Fruit fly (Drosophila melanogaster) whole organism, pupa: Measurements from ENCODE around the gene Slc25A46b.

Experiments
- CG10348 ChIP-seq: fragments of 200-800 bp; sonication (Bioruptor generic); IDR thresholded peaks from 2 replicates; pipeline ENCODE4 v1.3.6; 2022; ENCODE audit warnings: missing biosample characterization, missing genetic modification characterization
- CG12605 ChIP-seq: fragments of 200-800 bp; sonication (Bioruptor generic); IDR thresholded peaks from 2 replicates; pipeline ENCODE4 v1.3.6; 2022; ENCODE audit warnings: missing biosample characterization, missing genetic modification characterization
- CG13204 ChIP-seq: fragments of 200-800 bp; sonication (Bioruptor generic); optimal IDR thresholded peaks from 2 replicates; lab custom pipeline; 2018; ENCODE audit warnings: missing biosample characterization, mild to moderate bottlenecking, missing genetic modification characterization, moderate library complexity
- CG14655 ChIP-seq: fragments of 200-800 bp; sonication (Bioruptor generic); optimal IDR thresholded peaks from 3 replicates; lab custom pipeline; 2017; ENCODE audit warnings: mild to moderate bottlenecking, missing biosample characterization, missing genetic modification reagents, missing genetic modification characterization
- CG15710 ChIP-seq: fragments of 200-800 bp; sonication (Bioruptor generic); optimal IDR thresholded peaks from 2 replicates; lab custom pipeline; 2018; ENCODE audit warnings: missing biosample characterization, mild to moderate bottlenecking, missing genetic modification characterization, moderate library complexity
- CG17806 ChIP-seq: fragments of 200-800 bp; sonication (Bioruptor generic); optimal IDR thresholded peaks from 2 replicates; lab custom pipeline; 2018; ENCODE audit warnings: missing biosample characterization, mild to moderate bottlenecking, missing genetic modification characterization, moderate library complexity
- CG32121 ChIP-seq: fragments of 200-800 bp; sonication (Bioruptor generic); IDR thresholded peaks from 2 replicates; pipeline ENCODE4 v1.3.6; 2022; ENCODE audit warnings: missing biosample characterization, missing genetic modification characterization
- CG34367 ChIP-seq: fragments of 200-800 bp; sonication (Bioruptor generic); optimal IDR thresholded peaks from 2 replicates; lab custom pipeline; 2018; ENCODE audit warnings: missing biosample characterization, mild to moderate bottlenecking, missing genetic modification characterization
- CG4496 ChIP-seq: fragments of 200-800 bp; sonication (Bioruptor generic); IDR thresholded peaks from 3 replicates; pipeline ENCODE4 v1.3.6; 2022; ENCODE audit warnings: missing biosample characterization, missing genetic modification characterization
- CG8159 ChIP-seq: fragments of 200-800 bp; sonication (Bioruptor generic); optimal IDR thresholded peaks from 3 replicates; lab custom pipeline; 2018; ENCODE audit warnings: missing biosample characterization, mild to moderate bottlenecking, missing genetic modification characterization, moderate library complexity
- CG8301 ChIP-seq: fragments of 200-800 bp; sonication (Bioruptor generic); optimal IDR thresholded peaks from 2 replicates; lab custom pipeline; 2018; ENCODE audit warnings: missing biosample characterization, mild to moderate bottlenecking, missing genetic modification characterization
- CG9948 ChIP-seq: fragments of 200-800 bp; sonication (Bioruptor generic); optimal IDR thresholded peaks from 2 replicates; lab custom pipeline; 2018; ENCODE audit warnings: missing biosample characterization, mild to moderate bottlenecking, missing genetic modification characterization, moderate library complexity
- D1 ChIP-seq: fragments of 200-800 bp; sonication (Bioruptor generic); optimal IDR thresholded peaks from 2 replicates; lab custom pipeline; 2018; ENCODE audit warnings: missing biosample characterization, mild to moderate bottlenecking, missing genetic modification characterization, moderate library complexity
- EcR ChIP-seq: fragments of 200-800 bp; sonication (Bioruptor generic); optimal IDR thresholded peaks from 3 replicates; lab custom pipeline; 2019; ENCODE audit warnings: missing biosample characterization, missing genetic modification characterization, mild to moderate bottlenecking, moderate library complexity, missing genetic modification reagents
- Ets98B ChIP-seq: fragments of 200-800 bp; sonication (Bioruptor generic); IDR thresholded peaks from 2 replicates; pipeline ENCODE4 v1.3.6; 2022; ENCODE audit warnings: missing biosample characterization, missing genetic modification characterization
- Pif1A ChIP-seq: fragments of 200-800 bp; sonication (Bioruptor generic); optimal IDR thresholded peaks from 3 replicates; lab custom pipeline; 2016; ENCODE audit warnings: missing biosample characterization, missing genetic modification characterization
- Pif1B ChIP-seq: fragments of 200-800 bp; sonication (Bioruptor generic); optimal IDR thresholded peaks from 3 replicates; lab custom pipeline; 2016; ENCODE audit warnings: missing biosample characterization, missing genetic modification characterization
- Snoo ChIP-seq: fragments of 200-800 bp; sonication (Bioruptor generic); optimal IDR thresholded peaks from 3 replicates; lab custom pipeline; 2017; ENCODE audit warnings: missing biosample characterization, mild to moderate bottlenecking, missing genetic modification characterization, inconsistent platforms
- fd96Ca ChIP-seq: fragments of 200-800 bp; sonication (Bioruptor generic); IDR thresholded peaks from 3 replicates; pipeline ENCODE4 v1.3.6; 2022; ENCODE audit warnings: missing biosample characterization, missing genetic modification characterization
- gl ChIP-seq: fragments of 200-800 bp; sonication (Bioruptor generic); optimal IDR thresholded peaks from 2 replicates; lab custom pipeline; 2018; ENCODE audit warnings: missing biosample characterization, mild to moderate bottlenecking, missing genetic modification characterization
- rn ChIP-seq: fragments of 200-800 bp; sonication (Bioruptor generic); IDR thresholded peaks from 2 replicates; pipeline ENCODE4 v1.3.6; 2022; ENCODE audit warnings: missing biosample characterization, missing genetic modification characterization

The Slc25A46b gene

dm6 chr2L:18096268-18096667, at the start of gene Slc25A46b:
Gene Slc25A46b (plus strand): TSS chr2L:18096568.
- TF ChIP-seq CG9948 (tag; lab: Kevin White, UChicago) = no peak
- TF ChIP-seq fd96Ca = no peak
- no peak for TF ChIP-seq gl
- TF ChIP-seq CG17806 (tag; lab: Kevin White, UChicago) = no peak
- TF ChIP-seq D1 (tag; lab: Kevin White, UChicago) = no peak
- no peak for TF ChIP-seq EcR (GFP tag; lab: Kevin White, UChicago)
- TF ChIP-seq, all 21 proteins: peak for 0

- TF ChIP-seq CG32121 (GFP tag; lab: Robert Waterston, UW) (no peak), Pif1A (GFP tag; lab: Kevin White, UChicago) (no peak), CG17806 (tag; lab: Kevin White, UChicago) (no peak), CG12605 (GFP tag; lab: Robert Waterston, UW) (no peak), CG13204 (no peak), EcR (GFP tag; lab: Kevin White, UChicago) (no peak), D1 (tag; lab: Kevin White, UChicago) (no peak), CG8301 (no peak), fd96Ca (no peak), CG8159 (tag; lab: Kevin White, UChicago) (no peak)
Measured at dm6 chr2L:18067266-18067665, 29.1 kb upstream of the Slc25A46b start.

dm6 chr2L:18077969-18078368, 18.4 kb upstream of the Slc25A46b start, which contains the start of gene Arr1:
Gene Arr1 (plus strand): TSS chr2L:18078269.
- no peak for TF ChIP-seq CG13204
- TF ChIP-seq CG32121 (GFP tag; lab: Robert Waterston, UW) = no peak
- no peak for TF ChIP-seq Pif1B (GFP tag; lab: Kevin White, UChicago)
- TF ChIP-seq rn (GFP tag; lab: Robert Waterston, UW) = no peak
- TF ChIP-seq EcR (GFP tag; lab: Kevin White, UChicago) = no peak
- TF ChIP-seq CG8159 (tag; lab: Kevin White, UChicago) = no peak
- TF ChIP-seq Snoo (tag; lab: Kevin White, UChicago) = no peak
- TF ChIP-seq fd96Ca = no peak
- no peak for TF ChIP-seq CG9948 (tag; lab: Kevin White, UChicago)
- TF ChIP-seq CG34367 = no peak
- TF ChIP-seq CG10348 = no peak
- TF ChIP-seq CG8301 = no peak
- no peak for TF ChIP-seq Ets98B (GFP tag; lab: Robert Waterston, UW)
- no peak for TF ChIP-seq CG17806 (tag; lab: Kevin White, UChicago)
- no peak for TF ChIP-seq gl

- no peak for TF ChIP-seq gl
- TF ChIP-seq D1 (tag; lab: Kevin White, UChicago) = no peak
- no peak for TF ChIP-seq CG34367
- TF ChIP-seq CG13204 = no peak
- TF ChIP-seq CG10348 = no peak
Measured at dm6 chr2L:18081328-18081727, 15.0 kb upstream of the Slc25A46b start, which contains the start of gene ninaD. Gene ninaD (plus strand): TSS chr2L:18081628.

dm6 chr2L:18083956-18084355, 12.4 kb upstream of the Slc25A46b start, which contains the start of gene CG31741:
Gene CG31741 (plus strand): TSS chr2L:18084256.
- TF ChIP-seq D1 (tag; lab: Kevin White, UChicago) (no peak), CG13204 (no peak), EcR (GFP tag; lab: Kevin White, UChicago) (no peak), CG15710 (tag; lab: Kevin White, UChicago) (no peak), CG8159 (tag; lab: Kevin White, UChicago) (no peak), CG17806 (tag; lab: Kevin White, UChicago) (no peak), CG12605 (GFP tag; lab: Robert Waterston, UW) (no peak), Ets98B (GFP tag; lab: Robert Waterston, UW) (no peak), fd96Ca (no peak), Pif1A (GFP tag; lab: Kevin White, UChicago) (no peak), Pif1B (GFP tag; lab: Kevin White, UChicago) (no peak), gl (no peak), CG34367 (no peak), CG4496 (GFP tag; lab: Robert Waterston, UW) (no peak), CG9948 (tag; lab: Kevin White, UChicago) (no peak), Snoo (tag; lab: Kevin White, UChicago) (no peak), CG8301 (no peak), CG32121 (GFP tag; lab: Robert Waterston, UW) (no peak)

dm6 chr2L:18091705-18092104, 4.7 kb upstream of the Slc25A46b start:
- no peak for TF ChIP-seq Pif1B (GFP tag; lab: Kevin White, UChicago)
- no peak for TF ChIP-seq CG15710 (tag; lab: Kevin White, UChicago)
- no peak for TF ChIP-seq Snoo (tag; lab: Kevin White, UChicago)
- TF ChIP-seq CG17806 (tag; lab: Kevin White, UChicago) = no peak
- TF ChIP-seq D1 (tag; lab: Kevin White, UChicago) = no peak
- no peak for TF ChIP-seq fd96Ca
- no peak for TF ChIP-seq CG9948 (tag; lab: Kevin White, UChicago)
- TF ChIP-seq CG34367 = no peak
- no peak for TF ChIP-seq Ets98B (GFP tag; lab: Robert Waterston, UW)
- TF ChIP-seq CG14655 (GFP tag; lab: Kevin White, UChicago) = no peak
- TF ChIP-seq EcR (GFP tag; lab: Kevin White, UChicago) = no peak
- no peak for TF ChIP-seq CG4496 (GFP tag; lab: Robert Waterston, UW)
- TF ChIP-seq CG32121 (GFP tag; lab: Robert Waterston, UW) = no peak
- no peak for TF ChIP-seq CG12605 (GFP tag; lab: Robert Waterston, UW)
- TF ChIP-seq CG10348 = no peak
- no peak for TF ChIP-seq gl
- TF ChIP-seq CG8159 (tag; lab: Kevin White, UChicago) = no peak
- TF ChIP-seq CG8301 = no peak
- no peak for TF ChIP-seq CG13204
